Worm (Caenorhabditis elegans) whole organism, early embryonic: ENCODE data around the gene Y69E1A.5.
"Not testable (repeated sequence)": the region's sequence is repeated elsewhere in the genome, so short reads cannot be mapped to it uniquely, and the experiment has no call there.

ENCODE experiments used
- B0310.2 ChIP-seq: sonication (generic microtip); optimal IDR thresholded peaks from 2 replicates; lab custom pipeline; 2016; ENCODE audit warnings: mild to moderate bottlenecking, missing genetic modification characterization, missing compliant biosample characterization
- F13C5.2 ChIP-seq: sonication (generic microtip); optimal IDR thresholded peaks from 2 replicates; lab custom pipeline; 2017; ENCODE audit warnings: mild to moderate bottlenecking, missing genetic modification characterization, inconsistent platforms, missing compliant biosample characterization
- aly-1 ChIP-seq: sonication (generic microtip); optimal IDR thresholded peaks from 2 replicates; lab custom pipeline; 2016; ENCODE audit warnings: missing genetic modification characterization, missing compliant biosample characterization
- ama-1 ChIP-seq: fragments of 150-350 bp; optimal IDR thresholded peaks from 2 replicates; lab custom pipeline; 2014
- ceh-13 ChIP-seq: fragments of 200-800 bp; sonication (Bioruptor generic); optimal IDR thresholded peaks from 2 replicates; lab custom pipeline; 2018; ENCODE audit warnings: mild to moderate bottlenecking, missing genetic modification characterization, missing compliant biosample characterization
- ceh-36 ChIP-seq: sonication (generic microtip); optimal IDR thresholded peaks from 2 replicates; lab custom pipeline; 2016; ENCODE audit warnings: missing genetic modification characterization, inconsistent platforms, missing compliant biosample characterization
- ets-7 ChIP-seq: sonication (generic microtip); optimal IDR thresholded peaks from 2 replicates; lab custom pipeline; 2016; ENCODE audit warnings: missing genotype, missing genetic modification characterization, missing compliant biosample characterization
- flt-1 ChIP-seq: fragments of 200-800 bp; sonication (Bioruptor generic); IDR thresholded peaks from 2 replicates; pipeline ENCODE4 v1.3.6; 2022; ENCODE audit warnings: missing genetic modification characterization, missing compliant biosample characterization
- hmbx-1 ChIP-seq: sonication (generic microtip); optimal IDR thresholded peaks from 2 replicates; lab custom pipeline; 2016; ENCODE audit warnings: mild to moderate bottlenecking, missing genetic modification characterization, missing compliant biosample characterization
- hmg-4 ChIP-seq: fragments of 200-800 bp; sonication (Bioruptor generic); optimal IDR thresholded peaks from 2 replicates; lab custom pipeline; 2018; ENCODE audit warnings: mild to moderate bottlenecking, missing genetic modification characterization, missing compliant biosample characterization
- hnd-1 ChIP-seq: sonication (generic microtip); optimal IDR thresholded peaks from 2 replicates; lab custom pipeline; 2016; ENCODE audit warnings: missing genetic modification characterization, missing compliant biosample characterization
- pes-1 ChIP-seq: fragments of 200-800 bp; sonication (Bioruptor generic); IDR thresholded peaks from 2 replicates; pipeline ENCODE4 v1.3.6; 2022; ENCODE audit warnings: missing genetic modification reagents, missing genetic modification characterization, missing compliant biosample characterization
- scrt-1 ChIP-seq: fragments of 200-800 bp; sonication (Bioruptor generic); IDR thresholded peaks from 2 replicates; pipeline ENCODE4 v1.3.6; 2022; ENCODE audit warnings: missing genetic modification characterization, missing compliant biosample characterization
- sea-1 ChIP-seq: fragments of 200-800 bp; sonication (Bioruptor generic); conservative IDR thresholded peaks from 2 replicates; pipeline ENCODE4 v1.3.6; 2022; ENCODE audit warnings: missing genetic modification characterization, missing compliant biosample characterization
- tbx-11 ChIP-seq: fragments of 200-800 bp; sonication (Bioruptor generic); IDR thresholded peaks from 2 replicates; pipeline ENCODE4 v1.3.6; 2022; ENCODE audit warnings: missing genetic modification characterization, missing compliant biosample characterization
- tbx-37 ChIP-seq: fragments of 200-800 bp; sonication (Bioruptor generic); conservative IDR thresholded peaks from 2 replicates; pipeline ENCODE4 v1.3.6; 2022; ENCODE audit warnings: missing genetic modification reagents, missing genetic modification characterization, missing compliant biosample characterization
- tra-4 ChIP-seq: sonication (generic microtip); optimal IDR thresholded peaks from 2 replicates; lab custom pipeline; 2017; ENCODE audit warnings: missing genetic modification characterization, missing compliant biosample characterization

The Y69E1A.5 gene

ce11 chrIV:10957583-10958229 lies at the start of gene Y69E1A.5:
Gene Y69E1A.5 (minus strand): TSS chrIV:10957655.
- TF ChIP-seq ceh-13 (GFP tag; lab: Kevin White, UChicago), result no peak
- TF ChIP-seq aly-1 (tag; lab: Kevin White, UChicago), result no peak
- no peak for TF ChIP-seq hnd-1 (tag; lab: Kevin White, UChicago)
- TF ChIP-seq hmbx-1 (tag; lab: Kevin White, UChicago), result no peak
- TF ChIP-seq tra-4 (tag; lab: Kevin White, UChicago), result no peak
- no peak for TF ChIP-seq ama-1 (lab: Kevin White, UChicago)
- no peak for TF ChIP-seq ceh-36 (tag; lab: Kevin White, UChicago)
- TF ChIP-seq pes-1 (GFP tag; lab: Robert Waterston, UW), result no peak
- TF ChIP-seq ets-7 (tag; lab: Kevin White, UChicago), result no peak
- TF ChIP-seq tbx-11, result no peak
- no peak for TF ChIP-seq hmg-4 (GFP tag; lab: Kevin White, UChicago)
- TF ChIP-seq F13C5.2, result no peak
- no peak for TF ChIP-seq tbx-37 (GFP tag; lab: Robert Waterston, UW)
- no peak for TF ChIP-seq B0310.2 (tag; lab: Kevin White, UChicago)
- no peak for TF ChIP-seq sea-1 (GFP tag; lab: Robert Waterston, UW)

ce11 chrIV:11006868-11007267 lies 49.4 kb upstream of the Y69E1A.5 start:
- TF ChIP-seq ets-7 (tag; lab: Kevin White, UChicago) (no peak), hmbx-1 (tag; lab: Kevin White, UChicago) (no peak), aly-1 (tag; lab: Kevin White, UChicago) (no peak), ceh-13 (GFP tag; lab: Kevin White, UChicago) (no peak)

ce11 chrIV:11006383-11006782 lies 48.9 kb upstream of the Y69E1A.5 start:
- no peak for TF ChIP-seq scrt-1 (GFP tag; lab: Robert Waterston, UW)
- no peak for TF ChIP-seq tbx-11
- no peak for TF ChIP-seq hmg-4 (GFP tag; lab: Kevin White, UChicago)
- TF ChIP-seq ets-7 (tag; lab: Kevin White, UChicago), result no peak
- TF ChIP-seq pes-1 (GFP tag; lab: Robert Waterston, UW), result no peak
- TF ChIP-seq ama-1 (lab: Kevin White, UChicago), result no peak
- TF ChIP-seq hmbx-1 (tag; lab: Kevin White, UChicago), result no peak
- no peak for TF ChIP-seq sea-1 (GFP tag; lab: Robert Waterston, UW)
- no peak for TF ChIP-seq aly-1 (tag; lab: Kevin White, UChicago)

- no peak for TF ChIP-seq ets-7 (tag; lab: Kevin White, UChicago)
- no peak for TF ChIP-seq hmg-4 (GFP tag; lab: Kevin White, UChicago)
- no peak for TF ChIP-seq scrt-1 (GFP tag; lab: Robert Waterston, UW)
Measured at ce11 chrIV:11004273-11004672, 46.8 kb upstream of the Y69E1A.5 start, which contains the start of gene F13H10.1. Gene F13H10.1 (plus strand): TSS chrIV:11004573.

DNA sequence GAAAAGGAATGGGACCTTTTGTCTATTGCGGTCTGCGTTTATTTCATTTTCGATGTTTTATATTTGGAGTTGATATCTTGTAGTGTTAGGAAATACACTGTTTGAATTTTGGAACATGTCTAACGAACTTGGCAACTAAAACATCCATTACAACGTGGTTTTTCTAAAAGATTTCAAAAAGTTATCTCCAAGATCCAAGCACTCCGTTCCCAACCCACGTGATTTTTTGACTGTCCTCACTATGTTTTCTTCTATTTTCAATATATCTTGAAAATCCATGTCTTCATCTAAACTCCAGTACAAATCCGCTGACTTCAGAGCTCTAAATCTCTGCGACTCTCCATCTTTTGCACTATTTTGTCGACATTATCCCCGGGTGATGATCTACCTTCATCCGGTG lies 44.2 kb upstream of the Y69E1A.5 start, which contains the start of gene F13H10.9:
Gene F13H10.9, plus strand, starts transcription at position 301 of the 400 bp plus-strand sequence.
- no peak for TF ChIP-seq pes-1 (GFP tag; lab: Robert Waterston, UW)
- no peak for TF ChIP-seq tbx-11
- TF ChIP-seq sea-1 (GFP tag; lab: Robert Waterston, UW), result no peak
- TF ChIP-seq B0310.2 (tag; lab: Kevin White, UChicago), result no peak
- no peak for TF ChIP-seq tra-4 (tag; lab: Kevin White, UChicago)
- TF ChIP-seq tbx-37 (GFP tag; lab: Robert Waterston, UW), result no peak
- TF ChIP-seq hmg-4 (GFP tag; lab: Kevin White, UChicago), result no peak
- TF ChIP-seq hmbx-1 (tag; lab: Kevin White, UChicago), result no peak
- TF ChIP-seq flt-1 (GFP tag; lab: Robert Waterston, UW), result no peak
- no peak for TF ChIP-seq ceh-36 (tag; lab: Kevin White, UChicago)
- no peak for TF ChIP-seq scrt-1 (GFP tag; lab: Robert Waterston, UW)
- TF ChIP-seq ceh-13 (GFP tag; lab: Kevin White, UChicago), result no peak
- TF ChIP-seq F13C5.2, result no peak
- TF ChIP-seq ama-1 (lab: Kevin White, UChicago), result no peak
- TF ChIP-seq hnd-1 (tag; lab: Kevin White, UChicago), result no peak
- no peak for TF ChIP-seq aly-1 (tag; lab: Kevin White, UChicago)
- no peak for TF ChIP-seq ets-7 (tag; lab: Kevin White, UChicago)

- TF ChIP-seq sea-1 (GFP tag; lab: Robert Waterston, UW) (no peak), aly-1 (tag; lab: Kevin White, UChicago) (no peak), ama-1 (lab: Kevin White, UChicago) (no peak)
Measured at ce11 chrIV:10990699-10991098, 33.2 kb upstream of the Y69E1A.5 start, which contains the start of gene F13H10.5. Gene F13H10.5 (plus strand): TSS chrIV:10990999.

ce11 chrIV:10987342-10987945 lies 30.0 kb upstream of the Y69E1A.5 start, which contains the start of gene Y43E12A.3:
Gene Y43E12A.3 (plus strand): TSS chrIV:10987895.
- TF ChIP-seq tra-4 (tag; lab: Kevin White, UChicago); hmbx-1 (tag; lab: Kevin White, UChicago); flt-1 (GFP tag; lab: Robert Waterston, UW): not testable (repeated sequence)
